Worm (Caenorhabditis elegans) whole organism, L1 larva: ENCODE measurements around the gene T09A5.15.

Experiments
- C04F5.9 ChIP-seq: sonication (generic microtip); optimal IDR thresholded peaks from 2 replicates; lab custom pipeline; 2016; ENCODE audit warnings: missing genetic modification characterization, missing compliant biosample characterization
- C34B4.2 ChIP-seq: sonication (generic microtip); optimal IDR thresholded peaks from 2 replicates; lab custom pipeline; 2017; ENCODE audit warnings: mild to moderate bottlenecking, missing genetic modification characterization, missing compliant biosample characterization
- F16B12.6 ChIP-seq: fragments of 150-350 bp; optimal IDR thresholded peaks from 2 replicates; lab custom pipeline; 2014; ENCODE audit warnings: missing biosample characterization, missing genetic modification characterization
- blmp-1 ChIP-seq: fragments of 150-350 bp; optimal IDR thresholded peaks from 2 replicates; lab custom pipeline; 2014; ENCODE audit warnings: missing biosample characterization, missing genetic modification characterization
- ceh-82 ChIP-seq, 3 experiments: fragments of 150-350 bp in 1 of 3; sonication (generic microtip) in 2 of 3; optimal IDR thresholded peaks; 2 replicates each; lab custom pipeline; 2014 to 2017; ENCODE audit warnings: missing biosample characterization in 3 of 3, missing genetic modification characterization in 3 of 3
- dpl-1 ChIP-seq, 3 experiments: fragments of 150-350 bp in 2 of 3; sonication (generic microtip) in 1 of 3; optimal IDR thresholded peaks; 2 replicates each; lab custom pipeline; 2014 to 2017; ENCODE audit warnings: missing biosample characterization in 3 of 3, missing genetic modification characterization in 3 of 3, missing genetic modification reagents in 3 of 3
- efl-1 ChIP-seq, 4 experiments: fragments of 150-350 bp; optimal IDR thresholded peaks in 3 of 4; peaks in 1 of 4; 1 replicate in 1 of 4; 2 replicates in 3 of 4; lab custom pipeline; 2014; ENCODE audit warnings: missing biosample characterization in 2 of 4, missing genetic modification characterization in 2 of 4, missing genetic modification reagents in 2 of 4
- egl-13 ChIP-seq: sonication (generic microtip); optimal IDR thresholded peaks from 2 replicates; lab custom pipeline; 2016; ENCODE audit warnings: missing genotype, missing genetic modification reagents, missing genetic modification characterization, missing compliant biosample characterization
- elt-2 ChIP-seq: sonication (generic microtip); optimal IDR thresholded peaks from 2 replicates; lab custom pipeline; 2016; ENCODE audit warnings: missing genetic modification characterization, mild to moderate bottlenecking, inconsistent platforms, missing compliant biosample characterization, missing genetic modification reagents
- fkh-8 ChIP-seq: sonication (generic microtip); optimal IDR thresholded peaks from 2 replicates; lab custom pipeline; 2016; ENCODE audit warnings: mild to moderate bottlenecking, missing genetic modification characterization, missing compliant biosample characterization
- fos-1 ChIP-seq: fragments of 150-350 bp; optimal IDR thresholded peaks from 2 replicates; lab custom pipeline; 2014; ENCODE audit warnings: missing biosample characterization, missing genetic modification characterization
- grh-1 ChIP-seq: fragments of 200-800 bp; sonication (Bioruptor generic); IDR thresholded peaks from 2 replicates; pipeline ENCODE4 v1.3.6; 2022; ENCODE audit warnings: missing genetic modification reagents, missing genetic modification characterization, missing compliant biosample characterization
- irx-1 ChIP-seq: sonication (generic microtip); optimal IDR thresholded peaks from 2 replicates; lab custom pipeline; 2016; ENCODE audit warnings: missing genetic modification characterization, missing compliant biosample characterization
- lin-14 ChIP-seq: fragments of 200-800 bp; sonication (Bioruptor generic); optimal IDR thresholded peaks from 2 replicates; lab custom pipeline; 2018; ENCODE audit warnings: mild to moderate bottlenecking, missing genetic modification characterization, moderate library complexity, missing compliant biosample characterization
- lin-15B ChIP-seq: fragments of 150-350 bp; sonication (generic microtip); optimal IDR thresholded peaks from 3 replicates; lab custom pipeline; 2014; ENCODE audit warnings: missing biosample characterization, missing genetic modification characterization
- lin-35 ChIP-seq, 2 experiments: fragments of 150-350 bp; optimal IDR thresholded peaks; 2 replicates each; lab custom pipeline; 2014; ENCODE audit warnings: missing biosample characterization in 2 of 2, missing genetic modification characterization in 2 of 2, missing genetic modification reagents in 2 of 2
- lsy-2 ChIP-seq, 2 experiments: fragments of 150-350 bp; optimal IDR thresholded peaks; 2 replicates each; lab custom pipeline; 2014; ENCODE audit warnings: missing biosample characterization in 2 of 2, missing genetic modification characterization in 2 of 2
- mab-9 ChIP-seq: fragments of 200-800 bp; sonication (Bioruptor generic); IDR thresholded peaks from 2 replicates; pipeline ENCODE4 v1.3.6; 2022; ENCODE audit warnings: missing genetic modification reagents, missing genetic modification characterization, missing compliant biosample characterization
- mdl-1 ChIP-seq, 2 experiments: fragments of 150-350 bp; optimal IDR thresholded peaks; 2 replicates each; lab custom pipeline; 2014 to 2017; ENCODE audit warnings: missing biosample characterization in 2 of 2, missing genetic modification characterization in 2 of 2, inconsistent platforms in 1 of 2
- mep-1 ChIP-seq: fragments of 150-350 bp; optimal IDR thresholded peaks from 2 replicates; lab custom pipeline; 2014; ENCODE audit warnings: missing biosample characterization, missing genetic modification characterization
- nhr-71 ChIP-seq: sonication (generic microtip); optimal IDR thresholded peaks from 2 replicates; lab custom pipeline; 2016; ENCODE audit warnings: mild to moderate bottlenecking, missing genetic modification characterization, moderate library complexity, missing compliant biosample characterization
- nhr-76 ChIP-seq: sonication (generic microtip); optimal IDR thresholded peaks from 2 replicates; lab custom pipeline; 2017; ENCODE audit warnings: missing biosample characterization, missing genetic modification characterization
- nhr-84 ChIP-seq: sonication (generic microtip); optimal IDR thresholded peaks from 2 replicates; lab custom pipeline; 2017; ENCODE audit warnings: missing biosample characterization, missing genetic modification characterization
- nhr-85 ChIP-seq: sonication (generic microtip); peaks from one replicate; lab custom pipeline; 2016; ENCODE audit warnings: missing genetic modification characterization, inconsistent platforms, missing compliant biosample characterization
- nhr-90 ChIP-seq: sonication (generic microtip); optimal IDR thresholded peaks from 2 replicates; lab custom pipeline; 2016; ENCODE audit warnings: mild to moderate bottlenecking, missing genetic modification characterization, missing compliant biosample characterization; ENCODE audit not compliant: poor library complexity
- rnt-1 ChIP-seq: sonication (generic microtip); optimal IDR thresholded peaks from 2 replicates; lab custom pipeline; 2016; ENCODE audit warnings: mild to moderate bottlenecking, missing genetic modification characterization, moderate library complexity, missing compliant biosample characterization
- snu-23 ChIP-seq: sonication (generic microtip); optimal IDR thresholded peaks from 2 replicates; lab custom pipeline; 2016; ENCODE audit warnings: missing genetic modification characterization, missing compliant biosample characterization
- swsn-7 ChIP-seq: sonication (generic microtip); optimal IDR thresholded peaks from 2 replicates; lab custom pipeline; 2016; ENCODE audit warnings: missing genetic modification characterization, missing compliant biosample characterization
- tbx-2 ChIP-seq: sonication (generic microtip); optimal IDR thresholded peaks from 2 replicates; lab custom pipeline; 2016; ENCODE audit warnings: missing genetic modification characterization, missing compliant biosample characterization
- tlp-1 ChIP-seq: fragments of 150-350 bp; optimal IDR thresholded peaks from 2 replicates; lab custom pipeline; 2014; ENCODE audit warnings: missing biosample characterization, missing genetic modification characterization
- unc-130 ChIP-seq: fragments of 150-350 bp; optimal IDR thresholded peaks from 2 replicates; lab custom pipeline; 2017; ENCODE audit warnings: missing biosample characterization, missing genetic modification characterization, inconsistent platforms
- unc-30 ChIP-seq: sonication (generic microtip); optimal IDR thresholded peaks from 2 replicates; lab custom pipeline; 2017; ENCODE audit warnings: missing biosample characterization, missing genetic modification characterization
- vab-15 ChIP-seq: sonication (generic microtip); optimal IDR thresholded peaks from 2 replicates; lab custom pipeline; 2017; ENCODE audit warnings: missing genotype, mild to moderate bottlenecking, missing genetic modification characterization, missing compliant biosample characterization
- xbp-1 ChIP-seq: sonication (generic microtip); optimal IDR thresholded peaks from 2 replicates; lab custom pipeline; 2016; ENCODE audit warnings: missing genetic modification characterization, missing compliant biosample characterization
- zag-1 ChIP-seq: fragments of 150-350 bp; optimal IDR thresholded peaks from 2 replicates; lab custom pipeline; 2014; ENCODE audit warnings: missing biosample characterization, missing genetic modification characterization
- zip-4 ChIP-seq: fragments of 200-800 bp; sonication (Bioruptor generic); optimal IDR thresholded peaks from 2 replicates; lab custom pipeline; 2018; ENCODE audit warnings: mild to moderate bottlenecking, missing genetic modification characterization, moderate library complexity, missing compliant biosample characterization
- ztf-4 ChIP-seq: fragments of 150-350 bp; optimal IDR thresholded peaks from 2 replicates; lab custom pipeline; 2014; ENCODE audit warnings: missing biosample characterization, missing genetic modification characterization

The T09A5.15 gene

ce11 chrII:7863480-7864125 lies 5.8 kb downstream of the T09A5.15 start:
- TF ChIP-seq swsn-7 (no peak), zip-4 (GFP tag; lab: Kevin White, UChicago) (no peak), mab-9 (no peak), efl-1 (optimal IDR thresholded peaks at IDR 0.05; lab: Kevin White, UChicago) (peak in 1 of 2 experiments; percentile 23), efl-1 (GFP tag; optimal IDR thresholded peaks at IDR 0.05 in 1 of 2; lab: Kevin White, UChicago) (peak; percentile 54 to 89), lin-15B (tag; lab: Kevin White, UChicago) (peak; percentile 19)

ce11 chrII:7864207-7864606 lies 6.4 kb downstream of the T09A5.15 start, which contains the start of gene ostb-1:
Gene ostb-1 (plus strand): TSS chrII:7864507.
- TF ChIP-seq unc-130 (tag; lab: Kevin White, UChicago), result peak; percentile 9
- TF ChIP-seq xbp-1 (tag; lab: Kevin White, UChicago), result peak; percentile 49
- peak; percentile 2 for TF ChIP-seq swsn-7
- TF ChIP-seq efl-1 (optimal IDR thresholded peaks at IDR 0.05; lab: Kevin White, UChicago), result peak; percentile 34 to 49
- peak; percentile 58 to 93 for TF ChIP-seq efl-1 (GFP tag; optimal IDR thresholded peaks at IDR 0.05 in 1 of 2; lab: Kevin White, UChicago)
- peak; percentile 58 for TF ChIP-seq mep-1
- no peak for TF ChIP-seq zag-1
- peak; percentile 27 for TF ChIP-seq blmp-1 (tag; lab: Kevin White, UChicago)
- peak; percentile 61 to 85 for TF ChIP-seq lsy-2 (tag; optimal IDR thresholded peaks at IDR 0.05; lab: Kevin White, UChicago)
- no peak for TF ChIP-seq tbx-2 (tag; lab: Kevin White, UChicago)
- peak; percentile 4 for TF ChIP-seq elt-2 (tag; lab: Kevin White, UChicago)
- no peak for TF ChIP-seq C04F5.9 (tag; lab: Kevin White, UChicago)
- TF ChIP-seq F16B12.6, result peak; percentile 85
- TF ChIP-seq irx-1, result no peak
- peak in 1 of 3 experiments; percentile 7 for TF ChIP-seq ceh-82 (tag; optimal IDR thresholded peaks at IDR 0.05; lab: Kevin White, UChicago)
- TF ChIP-seq tlp-1 (tag; lab: Kevin White, UChicago), result no peak
- TF ChIP-seq dpl-1 (GFP tag; optimal IDR thresholded peaks at IDR 0.05; lab: Kevin White, UChicago), result peak; percentile 32 to 55 (median 55)
- peak; percentile 20 for TF ChIP-seq snu-23 (GFP tag; lab: Kevin White, UChicago)
- peak; percentile 4 for TF ChIP-seq vab-15 (tag; lab: Kevin White, UChicago)
- peak; percentile 46 to 66 for TF ChIP-seq lin-35 (GFP tag; optimal IDR thresholded peaks at IDR 0.05; lab: Kevin White, UChicago)
- peak; percentile 19 for TF ChIP-seq nhr-71 (tag; lab: Kevin White, UChicago)
- TF ChIP-seq nhr-84 (tag; lab: Kevin White, UChicago), result no peak
- peak; percentile 20 for TF ChIP-seq rnt-1 (tag; lab: Kevin White, UChicago)

- TF ChIP-seq nhr-76 (tag; lab: Kevin White, UChicago) (no peak), egl-13 (no peak), ztf-4 (no peak), fos-1 (tag; lab: Kevin White, UChicago) (no peak), efl-1 (optimal IDR thresholded peaks at IDR 0.05; lab: Kevin White, UChicago) (no peak), efl-1 (GFP tag; optimal IDR thresholded peaks at IDR 0.05 in 1 of 2; lab: Kevin White, UChicago) (peak in 1 of 2 experiments; percentile 62)
Measured at ce11 chrII:7864892-7865291, 7.1 kb downstream of the T09A5.15 start.

- no peak for TF ChIP-seq nhr-85
- TF ChIP-seq lin-14 (GFP tag; lab: Kevin White, UChicago), result no peak
- no peak for TF ChIP-seq irx-1
- TF ChIP-seq grh-1 (GFP tag; lab: Robert Waterston, UW), result no peak
- no peak for TF ChIP-seq ceh-82 (tag; optimal IDR thresholded peaks at IDR 0.05; lab: Kevin White, UChicago)
- TF ChIP-seq fkh-8, result no peak
- no peak for TF ChIP-seq C34B4.2 (tag; lab: Kevin White, UChicago)
- no peak for TF ChIP-seq unc-30
- no peak for TF ChIP-seq nhr-90
- TF ChIP-seq mdl-1 (tag; optimal IDR thresholded peaks at IDR 0.05; lab: Kevin White, UChicago), result no peak
Measured at ce11 chrII:7866081-7866480, 8.3 kb downstream of the T09A5.15 start.
